Fruit fly (Drosophila melanogaster) ovary, adult (tissue): Measurements from ENCODE around the gene nkd.

ENCODE experiments used
- CG17801 ChIP-seq: fragments of 200-800 bp; optimal IDR thresholded peaks from 2 replicates; lab custom pipeline; 2019; ENCODE audit warnings: missing biosample characterization, mild to moderate bottlenecking, missing genetic modification characterization, moderate library complexity; ENCODE audit not compliant: partially characterized antibody

nkd gene

DNA sequence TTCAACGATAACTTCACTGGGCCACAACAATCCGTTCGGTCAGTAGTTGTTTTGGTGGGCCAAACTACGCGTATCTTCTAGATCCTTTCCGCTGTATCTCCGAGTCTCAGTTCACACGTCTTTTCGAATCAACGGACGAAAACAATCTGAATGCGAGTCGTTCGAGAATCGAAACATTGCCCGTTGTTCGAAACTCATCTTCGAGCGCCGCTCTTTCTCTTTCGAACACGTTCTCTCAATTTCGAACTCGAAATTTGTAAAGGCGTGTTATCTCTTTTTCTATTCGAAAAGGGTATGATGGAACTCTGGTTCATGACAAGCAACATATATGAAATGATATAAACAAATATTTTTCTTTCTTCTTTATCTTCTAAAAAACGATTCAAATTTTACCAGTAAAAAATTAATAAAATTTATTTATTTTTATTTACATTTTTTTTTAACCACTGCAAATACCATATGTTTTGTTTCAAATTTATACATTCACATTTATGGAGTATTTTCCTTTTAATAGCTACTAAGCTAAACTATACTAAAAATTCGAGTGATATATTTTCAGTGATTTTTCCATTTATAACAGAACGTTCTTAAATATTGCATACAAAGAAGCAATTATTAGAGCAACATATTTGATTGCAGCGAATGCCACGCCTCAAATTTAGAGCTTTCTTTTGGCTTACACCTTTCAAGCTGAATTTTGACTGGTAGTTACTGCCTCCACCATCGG is at the start of gene nkd:
Gene nkd (minus strand): TSS at position 151 of the 727 bp plus-strand sequence.
- peak; percentile 18 for TF ChIP-seq CG17801

DNA sequence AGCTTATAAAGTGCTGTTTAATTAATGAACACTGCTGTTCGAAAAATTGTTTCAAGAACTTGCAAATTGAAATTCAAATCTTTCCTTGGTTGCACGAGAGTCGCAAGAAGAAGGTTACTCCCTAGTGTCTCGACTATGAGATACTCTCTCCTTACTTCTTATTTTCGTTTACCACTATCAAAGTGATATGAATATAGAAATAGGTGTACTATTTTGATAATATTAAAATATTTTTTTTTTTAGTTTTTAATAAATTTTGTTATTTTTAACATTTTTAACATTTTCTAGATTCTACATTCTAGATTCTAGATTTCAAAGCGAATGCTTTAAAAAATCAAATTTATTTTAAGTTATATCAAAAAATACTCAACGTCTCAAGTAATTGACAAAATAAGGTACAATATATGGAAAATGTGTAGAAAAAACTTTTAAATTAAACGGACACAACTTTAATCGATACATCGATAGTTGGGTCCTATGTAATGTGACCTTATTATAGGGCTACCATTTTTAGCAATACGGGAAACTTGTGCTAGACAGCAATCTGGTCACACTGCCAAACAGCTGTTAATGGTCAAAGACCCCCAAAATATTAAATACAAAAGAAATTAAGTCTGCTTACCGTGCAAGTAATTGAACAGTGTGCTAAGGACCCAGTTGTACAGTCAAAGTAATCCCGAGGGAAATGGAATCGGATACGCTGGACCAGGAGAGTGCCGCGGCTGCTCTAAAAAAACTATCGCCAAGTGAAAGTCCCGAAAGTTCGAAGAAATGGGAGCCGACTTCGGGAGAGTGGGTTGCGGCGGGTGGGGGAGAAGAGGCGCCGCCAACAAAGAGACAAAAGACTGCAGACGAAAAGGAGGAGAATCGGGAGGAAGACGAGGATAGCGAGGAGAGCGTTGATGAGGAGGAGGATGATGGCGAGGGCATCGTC is 47.1 kb upstream of the nkd start, which contains the start of gene MESR6:
Gene MESR6 (plus strand): TSS at position 546 of the 934 bp plus-strand sequence.
- TF ChIP-seq CG17801, result peak; percentile 22

DNA sequence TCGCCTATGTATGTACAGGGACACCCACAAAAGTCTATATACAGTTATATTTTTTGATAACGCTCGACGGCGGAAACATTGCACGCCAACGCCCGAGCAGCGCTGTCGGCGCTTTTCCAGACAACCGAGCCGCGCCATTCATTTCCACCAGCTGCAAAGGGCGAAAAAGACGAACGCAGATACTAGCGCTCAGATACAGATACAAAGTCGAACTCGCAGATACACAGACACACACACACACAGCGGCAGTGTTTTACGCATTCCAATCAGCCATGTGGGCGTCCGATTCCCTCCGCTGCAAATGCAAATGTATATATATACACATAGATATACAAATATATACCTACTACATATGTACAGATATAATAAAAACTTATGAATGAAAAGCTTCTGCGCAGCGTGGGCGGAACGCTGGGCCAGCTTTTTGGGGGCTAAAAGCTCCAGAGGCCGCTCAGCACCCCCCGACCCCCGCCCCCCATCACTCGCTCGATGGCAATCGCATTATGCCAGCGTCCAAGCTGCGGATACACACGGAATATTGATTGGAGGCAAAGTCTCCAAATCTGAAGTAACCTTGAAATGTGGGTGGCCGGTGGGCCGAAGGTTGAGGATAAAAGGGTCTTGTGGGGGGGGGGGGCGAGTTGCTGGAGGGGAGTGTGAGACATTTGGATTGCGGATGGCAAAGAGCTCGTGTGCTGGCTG is 46.3 kb upstream of the nkd start:
- no peak for TF ChIP-seq CG17801

DNA sequence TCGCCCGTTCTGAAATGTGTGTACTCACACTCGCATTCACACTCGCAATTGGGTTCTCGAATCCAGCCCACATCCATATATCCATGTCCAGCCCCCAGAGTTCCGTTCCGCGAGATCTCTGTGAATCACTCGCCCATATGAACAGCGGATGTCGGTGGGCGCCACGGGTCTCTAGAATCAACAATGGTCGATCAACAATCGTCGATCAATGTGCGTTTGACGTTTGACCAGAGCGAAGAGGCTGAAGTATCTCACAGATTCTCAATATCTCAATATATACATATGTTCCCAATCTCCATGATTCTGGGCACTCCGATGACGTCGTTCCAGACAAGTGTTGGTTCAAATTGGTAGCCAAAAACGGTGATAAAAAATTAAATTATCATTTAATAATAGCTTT is 43.9 kb upstream of the nkd start:
- TF ChIP-seq CG17801, result no peak

DNA sequence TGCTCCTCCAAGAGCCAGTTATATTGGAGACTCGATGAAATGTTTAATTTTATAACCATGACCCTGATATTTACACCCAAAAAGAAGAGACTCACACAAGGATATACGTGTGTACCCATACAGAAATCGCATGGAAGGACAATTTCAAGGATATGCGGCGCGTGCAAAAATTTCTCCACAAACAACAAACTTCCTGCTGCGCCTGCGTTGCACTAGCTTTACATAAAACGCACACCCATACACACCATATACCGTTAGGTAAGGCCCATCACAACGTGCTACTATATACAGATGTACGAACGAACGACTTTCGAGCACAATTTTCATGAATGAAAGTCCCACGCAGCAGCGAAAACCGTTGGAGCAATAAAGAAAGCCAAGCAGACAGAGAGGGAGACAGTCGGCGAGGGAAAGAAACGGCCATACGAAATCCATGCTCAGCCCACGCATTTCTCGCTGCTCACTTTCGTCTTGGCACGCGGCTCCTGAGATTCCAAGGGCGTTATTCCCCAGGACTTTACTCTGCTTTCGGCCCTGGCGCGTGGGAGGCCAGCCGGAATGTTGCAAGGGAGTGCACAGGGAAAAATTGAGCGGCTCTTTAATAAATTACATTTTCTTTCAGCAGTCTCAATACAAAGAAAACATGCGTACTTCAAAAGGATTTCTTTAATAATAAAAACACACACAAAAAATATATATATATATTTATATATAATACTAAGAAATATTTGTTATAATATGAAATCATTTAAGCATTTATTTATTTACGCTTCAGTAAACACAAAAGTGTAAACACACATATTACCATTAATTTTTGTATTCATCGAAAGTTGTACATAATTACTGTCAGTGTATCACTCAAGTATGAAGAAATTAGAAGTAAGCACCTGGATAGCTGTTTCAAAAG is 42.4 kb upstream of the nkd start:
- TF ChIP-seq CG17801, result no peak

DNA sequence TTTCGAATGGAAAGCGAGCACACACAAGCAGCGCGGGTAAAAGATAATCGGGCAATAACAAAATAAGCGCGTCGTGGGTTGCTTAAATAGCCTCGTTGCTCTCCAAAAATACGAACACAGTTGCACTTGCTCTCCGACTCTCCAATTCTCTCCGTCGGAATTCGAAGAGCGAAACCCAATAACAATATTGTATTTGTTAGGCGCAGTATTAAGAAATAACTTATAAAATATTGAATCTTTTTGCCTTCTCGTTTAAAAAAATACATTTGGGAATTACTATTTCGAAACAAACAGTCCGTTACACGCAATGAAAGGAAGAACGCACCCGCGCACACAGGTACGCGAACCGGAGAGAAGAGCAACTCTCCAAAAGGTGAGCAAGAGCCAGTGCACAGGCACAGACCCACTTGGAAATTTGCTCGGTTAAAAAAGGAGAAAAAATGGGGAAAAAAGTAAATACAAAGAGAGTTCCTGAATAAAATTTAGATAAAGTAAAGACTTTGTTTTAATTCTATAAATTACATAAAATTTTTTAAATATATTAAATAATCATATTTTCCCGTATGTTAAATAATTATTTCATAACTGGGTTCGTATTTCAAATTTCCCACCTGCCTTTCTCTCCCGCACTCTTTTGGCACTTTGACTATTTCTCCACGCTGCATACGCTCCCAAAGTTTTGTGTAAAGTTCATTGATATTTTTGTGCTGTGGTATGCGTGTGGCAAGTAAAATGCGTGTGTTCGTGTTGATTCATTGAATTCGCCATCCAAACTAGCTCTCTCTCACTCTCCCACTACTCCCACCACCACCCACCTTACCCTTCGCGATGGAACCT is 41.3 kb upstream of the nkd start, which contains the start of gene Mkp3:
Gene Mkp3 (minus strand): TSS at position 63 of the 837 bp plus-strand sequence.
- peak; percentile 91 for TF ChIP-seq CG17801

DNA sequence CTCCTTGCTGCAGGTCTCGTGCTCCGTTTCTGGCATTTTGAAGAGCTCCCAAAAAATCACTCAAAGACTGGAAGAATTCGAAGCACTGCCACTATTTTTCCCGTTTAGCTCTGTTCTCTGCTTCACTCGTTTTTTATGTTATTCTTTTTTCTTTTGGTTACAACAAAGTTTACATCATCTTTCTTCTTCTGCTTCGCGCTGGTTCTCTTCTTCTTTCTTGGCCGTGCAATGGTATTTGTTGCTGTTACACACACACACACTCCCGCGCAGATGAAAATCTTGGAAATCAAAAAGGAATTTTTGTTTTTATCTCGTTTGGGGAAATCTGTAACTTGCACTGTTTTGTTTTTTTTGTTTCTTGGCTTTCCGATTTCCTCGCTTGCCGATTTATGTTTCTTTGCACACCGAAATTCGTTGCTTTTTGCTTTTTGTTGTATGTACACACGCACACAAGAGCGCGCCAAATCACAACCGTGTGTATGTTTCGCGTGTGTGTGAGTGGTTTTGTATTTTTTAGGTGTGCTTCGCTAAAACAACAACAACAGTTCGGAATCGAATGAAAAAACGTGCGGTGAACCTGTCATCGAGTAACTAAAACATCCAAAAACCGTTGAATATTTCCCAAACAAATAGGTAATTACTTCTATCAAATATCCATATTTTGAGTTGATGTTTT is 40.6 kb upstream of the nkd start:
- TF ChIP-seq CG17801, result no peak

DNA sequence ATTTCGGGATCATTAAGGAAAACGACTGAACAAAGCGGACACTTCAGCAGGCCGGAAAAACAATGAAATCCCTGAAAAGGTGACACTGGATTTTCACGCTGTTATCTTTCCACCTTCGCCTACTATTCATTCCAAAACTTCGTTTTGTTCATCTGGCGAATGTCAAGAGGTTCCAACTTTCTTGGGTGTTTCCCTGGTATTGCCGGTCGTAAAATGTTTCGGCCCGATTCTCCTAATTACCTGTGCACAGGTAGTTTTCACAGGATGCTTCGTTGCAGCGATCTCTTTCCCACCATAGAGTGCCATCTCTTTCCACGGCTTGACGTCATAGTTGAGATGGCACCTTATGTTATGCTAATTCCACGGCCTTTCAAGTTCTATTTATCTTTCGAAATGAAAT is 37.9 kb upstream of the nkd start:
- TF ChIP-seq CG17801, result no peak

DNA sequence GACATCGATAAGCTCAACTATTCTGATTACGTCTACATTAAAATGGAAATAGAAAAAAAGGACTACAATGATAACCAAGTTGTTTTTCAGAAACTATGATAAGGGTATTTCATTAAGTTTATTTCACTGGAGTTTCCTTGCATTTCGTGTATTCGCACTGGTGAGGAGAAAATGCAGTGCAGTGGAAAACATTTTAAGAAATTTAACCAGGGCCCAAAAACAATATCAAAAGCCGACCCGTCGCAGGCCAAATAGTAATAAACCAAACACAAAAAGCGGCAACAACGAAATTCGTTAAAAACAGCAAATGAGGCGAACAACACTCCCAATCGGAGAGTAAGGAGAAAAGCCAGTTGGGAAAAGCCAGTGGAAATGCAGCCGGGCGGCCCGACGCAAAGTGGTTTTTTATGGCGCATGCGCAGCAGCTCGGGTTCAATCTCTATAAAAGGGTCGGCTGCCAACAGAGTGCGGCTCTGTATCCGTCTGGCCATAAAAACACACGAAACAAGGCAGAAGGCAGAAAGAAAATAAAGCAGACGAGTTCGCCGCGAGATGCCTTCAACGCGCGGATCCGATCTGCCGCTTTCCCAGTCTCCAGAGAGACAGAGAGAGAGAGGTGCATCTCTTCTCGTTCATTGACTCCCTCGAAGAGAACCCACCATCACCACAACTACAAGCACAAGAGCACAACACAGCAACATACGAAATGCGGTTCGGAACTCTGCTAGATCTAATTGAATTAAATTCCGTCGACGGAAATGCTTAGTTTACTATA is 35.9 kb upstream of the nkd start:
- no peak for TF ChIP-seq CG17801

DNA sequence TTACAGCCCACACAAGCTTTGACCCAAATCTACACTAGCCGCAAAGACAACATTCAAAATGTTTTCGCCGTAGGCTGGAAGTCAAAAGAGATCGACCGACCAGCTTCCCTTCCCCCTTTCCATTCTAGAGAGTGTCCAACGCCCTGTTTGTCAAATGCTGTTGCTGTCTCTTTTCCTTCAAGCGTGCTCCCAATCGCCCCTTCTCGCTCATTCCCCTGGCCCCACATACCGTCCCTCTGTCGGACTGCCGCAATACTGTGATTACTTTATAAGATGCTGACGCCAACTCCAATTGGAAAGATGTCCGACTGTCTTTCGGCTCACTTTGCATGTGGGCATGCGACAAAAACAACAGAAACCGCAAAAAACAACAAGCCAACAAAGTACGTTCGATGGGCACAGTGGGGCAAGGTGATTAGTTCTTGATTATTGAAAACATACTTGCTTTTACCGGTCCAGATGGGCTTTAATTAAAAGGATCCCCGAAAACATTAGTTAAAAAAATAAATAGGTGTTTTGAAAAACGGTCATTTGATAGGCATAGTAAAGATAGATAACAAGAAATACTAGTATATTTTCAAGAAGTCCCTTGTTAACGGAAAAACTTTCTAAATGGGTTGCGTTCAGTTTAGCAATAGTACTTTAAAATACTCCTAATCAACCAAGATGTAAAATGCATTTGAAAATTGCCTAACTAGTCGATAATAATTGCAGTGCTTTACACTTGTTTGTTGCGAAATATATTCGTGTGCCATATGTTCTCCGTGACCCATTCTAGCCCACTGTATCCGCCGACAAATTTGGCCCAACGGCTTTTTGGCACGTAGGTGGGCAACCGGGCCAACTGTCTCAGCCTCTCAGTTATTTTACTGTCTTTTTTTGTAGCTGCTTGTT is 34.8 kb upstream of the nkd start:
- TF ChIP-seq CG17801, result peak; percentile 14

DNA sequence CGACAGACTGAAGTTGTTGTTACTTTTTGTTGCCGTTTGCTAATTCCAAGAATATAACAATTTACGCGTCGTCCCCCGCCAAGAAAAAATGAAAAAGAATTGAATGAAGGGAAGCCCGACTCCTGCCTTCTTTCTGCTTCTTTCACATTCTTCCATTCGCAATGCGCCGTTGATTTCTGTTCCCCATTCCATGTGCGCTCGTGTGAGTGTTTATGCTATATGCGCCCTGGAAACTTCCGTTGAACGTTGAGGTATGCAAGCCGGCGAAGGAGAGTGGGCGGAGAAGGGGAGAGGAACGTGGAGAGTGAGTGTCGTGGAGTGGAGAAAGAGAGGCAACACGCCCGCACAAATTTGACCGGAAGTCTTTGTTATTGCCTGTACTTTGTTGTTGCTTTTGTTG is 33.8 kb upstream of the nkd start:
- no peak for TF ChIP-seq CG17801

DNA sequence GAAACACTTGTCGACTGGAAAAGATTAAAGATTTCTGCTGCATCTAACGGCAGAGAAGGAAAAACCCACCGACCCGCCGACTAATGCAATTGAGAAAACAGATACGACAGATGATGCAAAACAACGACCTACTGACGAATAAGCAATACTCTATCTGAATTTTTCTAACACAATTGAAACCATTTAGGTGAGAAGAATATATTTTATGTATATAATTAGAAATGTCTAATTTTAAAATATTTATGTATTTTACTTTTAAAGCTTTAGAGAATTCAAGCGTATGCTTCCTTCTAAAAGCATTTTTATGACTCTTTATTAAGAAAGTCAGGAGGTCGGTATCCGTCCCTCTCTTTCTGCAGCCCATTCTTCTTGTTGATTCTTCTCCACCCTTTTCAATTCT is 33.2 kb upstream of the nkd start:
- TF ChIP-seq CG17801, result no peak
